Worm (Caenorhabditis elegans) whole organism, L3 larva: Measurements from ENCODE around the gene Y54F10BM.22.

Source experiments
- aly-2 ChIP-seq: fragments of 150-350 bp; optimal IDR thresholded peaks from 2 replicates; lab custom pipeline; 2014; ENCODE audit warnings: missing biosample characterization, missing genetic modification characterization
- ceh-16 ChIP-seq: sonication (generic microtip); optimal IDR thresholded peaks from 2 replicates; lab custom pipeline; 2017; ENCODE audit warnings: missing biosample characterization, missing genetic modification characterization
- jun-1 ChIP-seq: fragments of 150-350 bp; optimal IDR thresholded peaks from 2 replicates; lab custom pipeline; 2014; ENCODE audit warnings: missing biosample characterization, missing genetic modification reagents, missing genetic modification characterization
- lsy-12 ChIP-seq: sonication (generic microtip); optimal IDR thresholded peaks from 2 replicates; lab custom pipeline; 2016; ENCODE audit warnings: mild to moderate bottlenecking, missing genetic modification characterization, missing compliant biosample characterization
- pha-4 ChIP-seq: fragments of 150-350 bp; optimal IDR thresholded peaks from 2 replicates; lab custom pipeline; 2014; ENCODE audit warnings: missing biosample characterization, missing genetic modification reagents, missing genetic modification characterization
- pqm-1 ChIP-seq: fragments of 150-350 bp; optimal IDR thresholded peaks from 2 replicates; lab custom pipeline; 2017; ENCODE audit warnings: missing biosample characterization, missing genetic modification characterization, inconsistent platforms
- sea-2 ChIP-seq: fragments of 150-350 bp; sonication (generic microtip); optimal IDR thresholded peaks from 4 replicates; lab custom pipeline; 2014; ENCODE audit warnings: missing biosample characterization, missing genetic modification reagents, missing genetic modification characterization
- ztf-11 ChIP-seq: fragments of 150-350 bp; optimal IDR thresholded peaks from 2 replicates; lab custom pipeline; 2014; ENCODE audit warnings: missing biosample characterization, missing genetic modification characterization

- TF ChIP-seq ceh-16 (tag; lab: Kevin White, UChicago) (no peak), lsy-12 (no peak), aly-2 (tag; lab: Kevin White, UChicago) (no peak), pha-4 (tag; lab: Kevin White, UChicago) (no peak), pqm-1 (tag; lab: Kevin White, UChicago) (no peak), sea-2 (GFP tag; lab: Kevin White, UChicago) (no peak), ztf-11 (no peak), jun-1 (no peak)
These were observed 46.3 kb upstream of the Y54F10BM.22 start, which contains the start of gene C39B5.2 for ce11 chrIII:2234192-2234934.
